Worm (Caenorhabditis elegans) whole organism, L4/young adult: ENCODE results near the gene B0554.1.

Source experiments
- W03F9.2 ChIP-seq: fragments of 150-350 bp; optimal IDR thresholded peaks from 2 replicates; lab custom pipeline; 2014; ENCODE audit warnings: missing biosample characterization, missing genetic modification characterization
- dao-5 ChIP-seq: sonication (generic microtip); optimal IDR thresholded peaks from 2 replicates; lab custom pipeline; 2016; ENCODE audit warnings: missing genotype, missing genetic modification characterization, moderate library complexity, missing compliant biosample characterization
- him-1 ChIP-seq: sonication (generic microtip); optimal IDR thresholded peaks from 2 replicates; lab custom pipeline; 2016; ENCODE audit warnings: missing genotype, missing genetic modification reagents, missing genetic modification characterization, missing compliant biosample characterization

The B0554.1 gene

ce11 chrV:464800-465199 lies 26.6 kb downstream of the B0554.1 start, which contains the start of gene nhr-201:
TSS of gene nhr-201 (plus strand) at chrV:464828.
- TF ChIP-seq dao-5 (no peak), him-1 (tag; lab: Kevin White, UChicago) (no peak), W03F9.2 (tag; lab: Kevin White, UChicago) (no peak)

- TF ChIP-seq him-1 (tag; lab: Kevin White, UChicago) (no peak), W03F9.2 (tag; lab: Kevin White, UChicago) (no peak), dao-5 (no peak)
These were observed 27.2 kb downstream of the B0554.1 start for ce11 chrV:465355-465754.

ce11 chrV:467507-467906 lies 29.3 kb downstream of the B0554.1 start:
- TF ChIP-seq W03F9.2 (tag; lab: Kevin White, UChicago), result no peak
- no peak for TF ChIP-seq him-1 (tag; lab: Kevin White, UChicago)
- no peak for TF ChIP-seq dao-5

- TF ChIP-seq him-1 (tag; lab: Kevin White, UChicago), result no peak
- TF ChIP-seq W03F9.2 (tag; lab: Kevin White, UChicago), result no peak
- TF ChIP-seq dao-5, result no peak
These were observed 30.3 kb downstream of the B0554.1 start, which contains the start of gene srbc-57 for ce11 chrV:468460-468859. TSS of gene srbc-57 (minus strand) at chrV:468560.

ce11 chrV:472589-472988 lies 34.4 kb downstream of the B0554.1 start, which contains the start of gene srt-31:
TSS of gene srt-31 (plus strand) at chrV:472889.
- no peak for TF ChIP-seq W03F9.2 (tag; lab: Kevin White, UChicago)
- no peak for TF ChIP-seq dao-5
- TF ChIP-seq him-1 (tag; lab: Kevin White, UChicago), result no peak

- TF ChIP-seq W03F9.2 (tag; lab: Kevin White, UChicago), result no peak
- no peak for TF ChIP-seq dao-5
- TF ChIP-seq him-1 (tag; lab: Kevin White, UChicago), result no peak
These were observed 36.3 kb downstream of the B0554.1 start, which contains the start of gene nhr-99 for ce11 chrV:474516-474915. TSS of gene nhr-99 (plus strand) at chrV:474778.

- TF ChIP-seq him-1 (tag; lab: Kevin White, UChicago) (no peak), W03F9.2 (tag; lab: Kevin White, UChicago) (no peak), dao-5 (no peak)
These were observed 39.5 kb downstream of the B0554.1 start, which contains the start of gene nhr-55 for ce11 chrV:477664-478212. TSS of gene nhr-55 (plus strand) at chrV:478162.

- TF ChIP-seq W03F9.2 (tag; lab: Kevin White, UChicago), result no peak
- TF ChIP-seq him-1 (tag; lab: Kevin White, UChicago), result no peak
- no peak for TF ChIP-seq dao-5
These were observed 40.9 kb downstream of the B0554.1 start for ce11 chrV:479046-479445.

- TF ChIP-seq him-1 (tag; lab: Kevin White, UChicago) (no peak), dao-5 (no peak), W03F9.2 (tag; lab: Kevin White, UChicago) (no peak)
These were observed 44.7 kb downstream of the B0554.1 start for ce11 chrV:482860-483259.

ce11 chrV:483289-483795 lies 45.1 kb downstream of the B0554.1 start, which contains the start of gene nhr-130:
TSS of gene nhr-130 (minus strand) at chrV:483339.
- TF ChIP-seq him-1 (tag; lab: Kevin White, UChicago) (no peak), dao-5 (no peak), W03F9.2 (tag; lab: Kevin White, UChicago) (no peak)

ce11 chrV:484285-484890 lies 46.2 kb downstream of the B0554.1 start, which contains the start of gene nhr-212:
TSS of gene nhr-212 (plus strand) at chrV:484857.
- TF ChIP-seq dao-5, result no peak
- TF ChIP-seq W03F9.2 (tag; lab: Kevin White, UChicago), result no peak
- TF ChIP-seq him-1 (tag; lab: Kevin White, UChicago), result no peak

- TF ChIP-seq dao-5 (no peak), him-1 (tag; lab: Kevin White, UChicago) (no peak), W03F9.2 (tag; lab: Kevin White, UChicago) (no peak)
These were observed 48.5 kb downstream of the B0554.1 start, which contains the start of gene nhr-211 for ce11 chrV:486684-487083. TSS of gene nhr-211 (plus strand) at chrV:486984.

ce11 chrV:487980-488379 lies 49.8 kb downstream of the B0554.1 start:
- TF ChIP-seq W03F9.2 (tag; lab: Kevin White, UChicago) (no peak), him-1 (tag; lab: Kevin White, UChicago) (no peak), dao-5 (no peak)
